Worm (Caenorhabditis elegans): ENCODE measurements around the gene C46A5.1.

C46A5.1 gene

DNA sequence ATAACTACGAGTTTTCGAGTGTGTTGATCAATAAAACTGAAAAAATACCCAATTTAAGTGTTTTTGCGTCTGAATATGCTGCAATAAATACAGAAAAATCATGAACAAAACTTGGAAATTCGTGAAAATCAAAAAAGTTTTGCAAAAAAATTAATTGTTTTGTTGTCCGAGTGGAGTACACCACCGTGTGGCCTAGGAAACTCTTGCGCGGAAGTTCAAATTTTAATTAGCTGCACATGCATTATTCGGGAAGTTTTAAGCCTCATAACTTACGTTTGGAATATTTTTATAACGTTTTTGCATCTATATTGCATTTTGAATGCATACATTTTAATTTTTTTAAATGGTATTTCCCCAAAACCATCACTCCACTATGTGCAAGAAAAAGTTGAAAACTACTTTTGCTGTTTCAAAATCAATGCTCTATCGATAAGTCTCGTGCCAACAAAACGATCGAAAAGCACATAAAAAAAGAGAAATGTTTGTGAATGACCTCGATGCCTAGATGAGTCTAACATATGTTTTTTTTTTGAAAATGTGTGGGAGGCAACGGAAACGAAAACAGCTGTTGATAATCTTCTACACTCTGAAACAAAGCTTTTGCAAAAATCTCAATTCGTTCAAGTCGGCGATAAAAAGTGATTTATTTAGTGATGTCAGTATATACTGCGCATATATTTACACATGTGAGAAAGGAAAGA, 52.8 kb downstream of the C46A5.1 start:
- TF ChIP-seq hmg-4 (GFP tag; optimal IDR thresholded peaks at IDR 0.05) (no peak), tbx-37 (GFP tag; conservative IDR thresholded peaks at IDR 0.05) (no peak), F13C5.2 (tag; optimal IDR thresholded peaks at IDR 0.05) (no peak), scrt-1 (GFP tag; IDR thresholded peaks at IDR 0.05) (no peak), hmbx-1 (tag; optimal IDR thresholded peaks at IDR 0.05) (no peak)

Data from whole organism, early embryonic.